Fruit fly (Drosophila melanogaster) whole organism, embryonic: ENCODE data around the gene p23.

Source experiments
- BEAF-32 ChIP-seq: fragments of 200-800 bp; sonication (Bioruptor generic); optimal IDR thresholded peaks from 3 replicates; lab custom pipeline; 2017; ENCODE audit warnings: missing biosample characterization, missing genetic modification characterization, mild to moderate bottlenecking, moderate library complexity, missing genetic modification reagents
- Bgb ChIP-seq: fragments of 200-800 bp; sonication (Bioruptor generic); IDR thresholded peaks from 2 replicates; pipeline ENCODE4 v1.3.6; 2022; ENCODE audit warnings: missing biosample characterization, missing genetic modification characterization; ENCODE audit not compliant: partially characterized antibody
- CG10267 ChIP-seq: fragments of 200-800 bp; sonication (Bioruptor generic); optimal IDR thresholded peaks from 2 replicates; lab custom pipeline; 2018; ENCODE audit warnings: missing biosample characterization, mild to moderate bottlenecking, missing genetic modification characterization, moderate library complexity
- CG10274 ChIP-seq: fragments of 200-800 bp; sonication (Bioruptor generic); optimal IDR thresholded peaks from 3 replicates; lab custom pipeline; 2017; ENCODE audit warnings: missing biosample characterization, mild to moderate bottlenecking, missing genetic modification characterization
- CG14014 ChIP-seq: fragments of 200-800 bp; sonication (Bioruptor generic); IDR thresholded peaks from 2 replicates; pipeline ENCODE4 v1.3.6; 2022; ENCODE audit warnings: missing biosample characterization, missing genetic modification characterization
- CG15514 ChIP-seq: fragments of 200-800 bp; sonication (Bioruptor generic); optimal IDR thresholded peaks from 3 replicates; lab custom pipeline; 2017; ENCODE audit warnings: missing biosample characterization, missing genetic modification characterization, mild to moderate bottlenecking, moderate library complexity, missing genetic modification reagents
- CG1603 ChIP-seq: fragments of 200-800 bp; sonication (Bioruptor generic); optimal IDR thresholded peaks from 2 replicates; lab custom pipeline; 2019; ENCODE audit warnings: missing biosample characterization, mild to moderate bottlenecking, missing genetic modification characterization, moderate library complexity
- CG17186 ChIP-seq: fragments of 200-800 bp; sonication (Bioruptor generic); optimal IDR thresholded peaks from 3 replicates; lab custom pipeline; 2017; ENCODE audit warnings: missing biosample characterization, missing genetic modification reagents, missing genetic modification characterization
- CG17385 ChIP-seq: fragments of 200-800 bp; sonication (Bioruptor generic); optimal IDR thresholded peaks from 3 replicates; lab custom pipeline; 2018; ENCODE audit warnings: missing biosample characterization, mild to moderate bottlenecking, missing genetic modification characterization
- CG2199 ChIP-seq: fragments of 200-800 bp; sonication (Bioruptor generic); IDR thresholded peaks from 3 replicates; pipeline ENCODE4 v1.3.6; 2022; ENCODE audit warnings: missing biosample characterization, missing genetic modification characterization
- CG2712 ChIP-seq: fragments of 200-800 bp; optimal IDR thresholded peaks from 3 replicates; lab custom pipeline; 2019; ENCODE audit warnings: missing biosample characterization, mild to moderate bottlenecking, missing genetic modification characterization, moderate library complexity
- CG3847 ChIP-seq: fragments of 200-800 bp; sonication (Bioruptor generic); IDR thresholded peaks from 2 replicates; pipeline ENCODE4 v1.3.6; 2022; ENCODE audit warnings: missing biosample characterization, missing genetic modification characterization
- CG6765 ChIP-seq: fragments of 200-800 bp; sonication (Bioruptor generic); optimal IDR thresholded peaks from 3 replicates; lab custom pipeline; 2017; ENCODE audit warnings: missing biosample characterization, mild to moderate bottlenecking, missing genetic modification characterization
- CG8089 ChIP-seq: fragments of 200-800 bp; sonication (Bioruptor generic); optimal IDR thresholded peaks from 3 replicates; lab custom pipeline; 2016; ENCODE audit warnings: missing biosample characterization, missing genetic modification characterization
- CG9215 ChIP-seq: fragments of 200-800 bp; sonication (Bioruptor generic); IDR thresholded peaks from 2 replicates; pipeline ENCODE4 v1.3.6; 2022; ENCODE audit warnings: missing biosample characterization, missing genetic modification characterization
- CG9609 ChIP-seq: fragments of 200-800 bp; sonication (Bioruptor generic); optimal IDR thresholded peaks from 3 replicates; lab custom pipeline; 2016; ENCODE audit warnings: missing biosample characterization, missing genetic modification characterization
- CG9797 ChIP-seq: fragments of 200-800 bp; sonication (Bioruptor generic); optimal IDR thresholded peaks from 3 replicates; lab custom pipeline; 2018; ENCODE audit warnings: missing biosample characterization, mild to moderate bottlenecking, missing genetic modification characterization
- Ets97D ChIP-seq: fragments of 200-800 bp; sonication (Bioruptor generic); optimal IDR thresholded peaks from 3 replicates; lab custom pipeline; 2016; ENCODE audit warnings: missing biosample characterization, missing genetic modification characterization
- HmgZ ChIP-seq: fragments of 200-800 bp; sonication (Bioruptor generic); optimal IDR thresholded peaks from 2 replicates; lab custom pipeline; 2018; ENCODE audit warnings: missing biosample characterization, mild to moderate bottlenecking, missing genetic modification characterization
- Hr51 ChIP-seq, 2 experiments: fragments of 200-800 bp; sonication (Bioruptor generic); optimal IDR thresholded peaks; 2 replicates in 1 of 2; 3 replicates in 1 of 2; lab custom pipeline; 2016 to 2018; ENCODE audit warnings: missing biosample characterization in 2 of 2, missing genetic modification characterization in 2 of 2, mild to moderate bottlenecking in 1 of 2, moderate library complexity in 1 of 2
- MBD-R2 ChIP-seq: fragments of 200-800 bp; sonication (Bioruptor generic); IDR thresholded peaks from 2 replicates; pipeline ENCODE4 v1.3.6; 2022; ENCODE audit warnings: missing biosample characterization, missing genetic modification characterization
- MESR4 ChIP-seq: fragments of 200-800 bp; sonication (Bioruptor generic); optimal IDR thresholded peaks from 2 replicates; lab custom pipeline; 2018; ENCODE audit warnings: missing biosample characterization, mild to moderate bottlenecking, missing genetic modification characterization, moderate library complexity
- Med ChIP-seq: fragments of 200-800 bp; sonication (Bioruptor generic); peaks from one replicate; lab custom pipeline; 2016; ENCODE audit warnings: missing biosample characterization, missing genetic modification characterization, mild to moderate bottlenecking, inconsistent platforms, moderate library complexity
- Myb ChIP-seq: fragments of 200-800 bp; sonication (Bioruptor generic); optimal IDR thresholded peaks from 2 replicates; lab custom pipeline; 2016; ENCODE audit warnings: missing biosample characterization, missing genetic modification characterization
- Oaz ChIP-seq: fragments of 200-800 bp; sonication (Bioruptor generic); IDR thresholded peaks from 2 replicates; pipeline ENCODE4 v1.3.6; 2022; ENCODE audit warnings: missing biosample characterization, missing genetic modification characterization
- Oli ChIP-seq: fragments of 200-800 bp; sonication (Bioruptor generic); optimal IDR thresholded peaks from 2 replicates; lab custom pipeline; 2018; ENCODE audit warnings: missing biosample characterization, mild to moderate bottlenecking, missing genetic modification characterization, moderate library complexity
- Poxn ChIP-seq: fragments of 200-800 bp; sonication (Bioruptor generic); IDR thresholded peaks from 2 replicates; pipeline ENCODE4 v1.3.6; 2022; ENCODE audit warnings: missing biosample characterization, missing genetic modification characterization
- Rfx ChIP-seq: fragments of 200-800 bp; sonication (Bioruptor generic); IDR thresholded peaks from 2 replicates; pipeline ENCODE4 v1.3.6; 2022; ENCODE audit warnings: missing biosample characterization, missing genetic modification characterization
- Sry-β ChIP-seq: fragments of 200-800 bp; sonication (Bioruptor generic); optimal IDR thresholded peaks from 2 replicates; lab custom pipeline; 2018; ENCODE audit warnings: missing biosample characterization, mild to moderate bottlenecking, missing genetic modification characterization, moderate library complexity
- YL-1 ChIP-seq: fragments of 200-800 bp; sonication (Bioruptor generic); optimal IDR thresholded peaks from 3 replicates; lab custom pipeline; 2017; ENCODE audit warnings: missing biosample characterization, mild to moderate bottlenecking, missing genetic modification characterization
- abd-A ChIP-seq: fragments of 200-800 bp; sonication (Bioruptor generic); optimal IDR thresholded peaks from 3 replicates; lab custom pipeline; 2019; ENCODE audit warnings: missing biosample characterization, mild to moderate bottlenecking, missing genetic modification characterization, moderate library complexity
- ap ChIP-seq: fragments of 200-800 bp; sonication (Bioruptor generic); IDR thresholded peaks from 2 replicates; pipeline ENCODE4 v1.3.6; 2022; ENCODE audit warnings: missing biosample characterization, missing genetic modification characterization
- ash1 ChIP-seq: fragments of 200-800 bp; sonication (Bioruptor generic); optimal IDR thresholded peaks from 2 replicates; lab custom pipeline; 2018; ENCODE audit warnings: missing biosample characterization, mild to moderate bottlenecking, missing genetic modification characterization
- bbx ChIP-seq: fragments of 200-800 bp; sonication (Bioruptor generic); IDR thresholded peaks from 2 replicates; pipeline ENCODE4 v1.3.6; 2022; ENCODE audit warnings: missing biosample characterization, missing genetic modification characterization; ENCODE audit not compliant: partially characterized antibody
- br ChIP-seq: fragments of >200 bp; optimal IDR thresholded peaks from 2 replicates; lab custom pipeline; 2017
- chif ChIP-seq, 2 experiments: fragments of 200-800 bp; sonication (Bioruptor generic); optimal IDR thresholded peaks; 3 replicates each; lab custom pipeline; 2016; ENCODE audit warnings: missing biosample characterization in 2 of 2, missing genetic modification characterization in 2 of 2
- dysf ChIP-seq: fragments of 200-800 bp; sonication (Bioruptor generic); IDR thresholded peaks from 3 replicates; pipeline ENCODE4 v1.3.6; 2022; ENCODE audit warnings: missing biosample characterization, missing genetic modification characterization
- eve ChIP-seq, 2 experiments: fragments of >200 bp; optimal IDR thresholded peaks; 2 replicates each; lab custom pipeline; 2017; ENCODE audit warnings: missing biosample characterization in 2 of 2, missing genetic modification characterization in 2 of 2
- fd3F ChIP-seq: fragments of 200-800 bp; sonication (Bioruptor generic); optimal IDR thresholded peaks from 2 replicates; lab custom pipeline; 2018; ENCODE audit warnings: missing biosample characterization, mild to moderate bottlenecking, missing genetic modification characterization, moderate library complexity
- fru ChIP-seq: fragments of >200 bp; optimal IDR thresholded peaks from 2 replicates; lab custom pipeline; 2017
- gfzf ChIP-seq: fragments of 200-800 bp; sonication (Bioruptor generic); optimal IDR thresholded peaks from 2 replicates; lab custom pipeline; 2016; ENCODE audit warnings: missing biosample characterization, mild to moderate bottlenecking, missing genetic modification characterization, moderate library complexity
- grn ChIP-seq: fragments of 200-800 bp; sonication (Bioruptor generic); optimal IDR thresholded peaks from 3 replicates; lab custom pipeline; 2017; ENCODE audit warnings: missing biosample characterization, missing genetic modification characterization
- hb ChIP-seq: fragments of 200-800 bp; sonication (Bioruptor generic); IDR thresholded peaks from 3 replicates; pipeline ENCODE4 v1.3.6; 2022; ENCODE audit warnings: missing biosample characterization, missing genetic modification characterization; ENCODE audit not compliant: partially characterized antibody
- knrl ChIP-seq: fragments of 200-800 bp; sonication (Bioruptor generic); IDR thresholded peaks from 3 replicates; pipeline ENCODE4 v1.3.6; 2022; ENCODE audit warnings: missing biosample characterization, missing genetic modification characterization; ENCODE audit not compliant: partially characterized antibody
- pzg ChIP-seq: fragments of 200-800 bp; sonication (Bioruptor generic); optimal IDR thresholded peaks from 3 replicates; lab custom pipeline; 2018; ENCODE audit warnings: missing biosample characterization, mild to moderate bottlenecking, missing genetic modification characterization, moderate library complexity
- row ChIP-seq: fragments of 200-800 bp; sonication (Bioruptor generic); IDR thresholded peaks from 3 replicates; pipeline ENCODE4 v1.3.6; 2022; ENCODE audit warnings: missing biosample characterization, missing genetic modification characterization
- sens ChIP-seq: fragments of 200-800 bp; sonication (Bioruptor generic); peaks from one replicate; lab custom pipeline; 2016; ENCODE audit warnings: missing biosample characterization, missing genetic modification characterization
- sim ChIP-seq: fragments of 200-800 bp; sonication (Bioruptor generic); IDR thresholded peaks from 2 replicates; pipeline ENCODE4 v1.3.6; 2022; ENCODE audit warnings: missing biosample characterization, missing genetic modification characterization
- stwl ChIP-seq: fragments of 200-800 bp; sonication (Bioruptor generic); optimal IDR thresholded peaks from 3 replicates; lab custom pipeline; 2018; ENCODE audit warnings: missing biosample characterization, mild to moderate bottlenecking, missing genetic modification characterization, moderate library complexity
- vvl ChIP-seq: fragments of 200-800 bp; sonication (Bioruptor generic); IDR thresholded peaks from 2 replicates; pipeline ENCODE4 v1.3.6; 2022; ENCODE audit warnings: missing biosample characterization, missing genetic modification characterization
- wek ChIP-seq: fragments of 200-800 bp; sonication (Bioruptor generic); optimal IDR thresholded peaks from 3 replicates; lab custom pipeline; 2018; ENCODE audit warnings: missing biosample characterization, mild to moderate bottlenecking, missing genetic modification characterization, moderate library complexity

Gene p23

dm6 chr3R:9679746-9680145 is 2.0 kb downstream of the p23 start, which contains the start of gene nmdyn-D7:
Gene nmdyn-D7 (plus strand): TSS chr3R:9679939.
- TF ChIP-seq CG2199 (no peak), Sry-β (GFP tag; lab: Kevin White, UChicago) (no peak), Poxn (no peak), ap (no peak), bbx (GFP tag; lab: Robert Waterston, UW) (peak; percentile 54), sim (GFP tag; lab: Robert Waterston, UW) (0 out of 2 replicates have a peak, but pooled peaks have one; percentile 28), fd3F (GFP tag; lab: Kevin White, UChicago) (peak; percentile 13), chif (GFP tag; optimal IDR thresholded peaks at IDR 0.05; lab: Kevin White, UChicago) (no peak), CG9609 (no peak), abd-A (tag; lab: Kevin White, UChicago) (no peak), MESR4 (peak; percentile 44), YL-1 (GFP tag; lab: Kevin White, UChicago) (peak; percentile 50), CG8089 (no peak), dysf (GFP tag; lab: Robert Waterston, UW) (no peak), knrl (0 out of 3 replicates have a peak, but pooled peaks have one; percentile 8), eve (GFP tag; optimal IDR thresholded peaks at IDR 0.05; lab: Kevin White, UChicago) (no peak), CG17186 (GFP tag; lab: Kevin White, UChicago) (peak; percentile 23), CG1603 (tag; lab: Kevin White, UChicago) (peak; percentile 26), Myb (peak; percentile 24), CG9215 (peak; percentile 89), row (GFP tag; lab: Robert Waterston, UW) (peak; percentile 26; the same call in 1 of the 3 replicates), CG15514 (peak; percentile 11), stwl (tag; lab: Kevin White, UChicago) (peak; percentile 59), br (lab: Kevin White, UChicago) (no peak), Med (peak; percentile 64), HmgZ (tag; lab: Kevin White, UChicago) (peak; percentile 24), ash1 (GFP tag; lab: Kevin White, UChicago) (no peak), CG2712 (tag; lab: Kevin White, UChicago) (peak; percentile 1), gfzf (peak; percentile 45), BEAF-32 (GFP tag; lab: Kevin White, UChicago) (peak; percentile 2), Oli (tag; lab: Kevin White, UChicago) (no peak), grn (GFP tag; lab: Kevin White, UChicago) (no peak), Bgb (GFP tag; lab: Robert Waterston, UW) (peak; percentile 37; the same call in 1 of the 2 replicates), Rfx (peak; percentile 70), CG10267 (peak; percentile 22), CG6765 (no peak), CG3847 (GFP tag; lab: Robert Waterston, UW) (no peak), pzg (GFP tag; lab: Kevin White, UChicago) (peak; percentile 44), CG9797 (no peak), fru (lab: Kevin White, UChicago) (no peak), vvl (GFP tag; lab: Robert Waterston, UW) (peak; percentile 30; the same call in 1 of the 2 replicates), Oaz (GFP tag; lab: Robert Waterston, UW) (no peak), hb (GFP tag; lab: Robert Waterston, UW) (0 out of 3 replicates have a peak, but pooled peaks have one; percentile 45), wek (GFP tag; lab: Kevin White, UChicago) (no peak), CG14014 (GFP tag; lab: Robert Waterston, UW) (no peak), CG10274 (GFP tag; lab: Kevin White, UChicago) (no peak), Ets97D (GFP tag; lab: Kevin White, UChicago) (peak; percentile 9), CG17385 (peak; percentile 99), sens (GFP tag; lab: Kevin White, UChicago) (peak; percentile 37), Hr51 (GFP tag; optimal IDR thresholded peaks at IDR 0.05; lab: Kevin White, UChicago) (no peak), MBD-R2 (GFP tag; lab: Robert Waterston, UW) (peak; percentile 71; the same call in 1 of the 2 replicates)
